Fruit fly (Drosophila melanogaster) whole organism, pupa: Measurements from ENCODE around the gene CkIIalpha-i3.

Experiments
- CG10348 ChIP-seq: fragments of 200-800 bp; sonication (Bioruptor generic); IDR thresholded peaks from 2 replicates; pipeline ENCODE4 v1.3.6; 2022; ENCODE audit warnings: missing biosample characterization, missing genetic modification characterization
- CG12605 ChIP-seq: fragments of 200-800 bp; sonication (Bioruptor generic); IDR thresholded peaks from 2 replicates; pipeline ENCODE4 v1.3.6; 2022; ENCODE audit warnings: missing biosample characterization, missing genetic modification characterization
- CG13204 ChIP-seq: fragments of 200-800 bp; sonication (Bioruptor generic); optimal IDR thresholded peaks from 2 replicates; lab custom pipeline; 2018; ENCODE audit warnings: missing biosample characterization, mild to moderate bottlenecking, missing genetic modification characterization, moderate library complexity
- CG14655 ChIP-seq: fragments of 200-800 bp; sonication (Bioruptor generic); optimal IDR thresholded peaks from 3 replicates; lab custom pipeline; 2017; ENCODE audit warnings: mild to moderate bottlenecking, missing biosample characterization, missing genetic modification reagents, missing genetic modification characterization
- CG15710 ChIP-seq: fragments of 200-800 bp; sonication (Bioruptor generic); optimal IDR thresholded peaks from 2 replicates; lab custom pipeline; 2018; ENCODE audit warnings: missing biosample characterization, mild to moderate bottlenecking, missing genetic modification characterization, moderate library complexity
- CG17806 ChIP-seq: fragments of 200-800 bp; sonication (Bioruptor generic); optimal IDR thresholded peaks from 2 replicates; lab custom pipeline; 2018; ENCODE audit warnings: missing biosample characterization, mild to moderate bottlenecking, missing genetic modification characterization, moderate library complexity
- CG32121 ChIP-seq: fragments of 200-800 bp; sonication (Bioruptor generic); IDR thresholded peaks from 2 replicates; pipeline ENCODE4 v1.3.6; 2022; ENCODE audit warnings: missing biosample characterization, missing genetic modification characterization
- CG34367 ChIP-seq: fragments of 200-800 bp; sonication (Bioruptor generic); optimal IDR thresholded peaks from 2 replicates; lab custom pipeline; 2018; ENCODE audit warnings: missing biosample characterization, mild to moderate bottlenecking, missing genetic modification characterization
- CG4496 ChIP-seq: fragments of 200-800 bp; sonication (Bioruptor generic); IDR thresholded peaks from 3 replicates; pipeline ENCODE4 v1.3.6; 2022; ENCODE audit warnings: missing biosample characterization, missing genetic modification characterization
- CG8159 ChIP-seq: fragments of 200-800 bp; sonication (Bioruptor generic); optimal IDR thresholded peaks from 3 replicates; lab custom pipeline; 2018; ENCODE audit warnings: missing biosample characterization, mild to moderate bottlenecking, missing genetic modification characterization, moderate library complexity
- CG8301 ChIP-seq: fragments of 200-800 bp; sonication (Bioruptor generic); optimal IDR thresholded peaks from 2 replicates; lab custom pipeline; 2018; ENCODE audit warnings: missing biosample characterization, mild to moderate bottlenecking, missing genetic modification characterization
- CG9948 ChIP-seq: fragments of 200-800 bp; sonication (Bioruptor generic); optimal IDR thresholded peaks from 2 replicates; lab custom pipeline; 2018; ENCODE audit warnings: missing biosample characterization, mild to moderate bottlenecking, missing genetic modification characterization, moderate library complexity
- D1 ChIP-seq: fragments of 200-800 bp; sonication (Bioruptor generic); optimal IDR thresholded peaks from 2 replicates; lab custom pipeline; 2018; ENCODE audit warnings: missing biosample characterization, mild to moderate bottlenecking, missing genetic modification characterization, moderate library complexity
- EcR ChIP-seq: fragments of 200-800 bp; sonication (Bioruptor generic); optimal IDR thresholded peaks from 3 replicates; lab custom pipeline; 2019; ENCODE audit warnings: missing biosample characterization, missing genetic modification characterization, mild to moderate bottlenecking, moderate library complexity, missing genetic modification reagents
- Ets98B ChIP-seq: fragments of 200-800 bp; sonication (Bioruptor generic); IDR thresholded peaks from 2 replicates; pipeline ENCODE4 v1.3.6; 2022; ENCODE audit warnings: missing biosample characterization, missing genetic modification characterization
- Pif1A ChIP-seq: fragments of 200-800 bp; sonication (Bioruptor generic); optimal IDR thresholded peaks from 3 replicates; lab custom pipeline; 2016; ENCODE audit warnings: missing biosample characterization, missing genetic modification characterization
- Pif1B ChIP-seq: fragments of 200-800 bp; sonication (Bioruptor generic); optimal IDR thresholded peaks from 3 replicates; lab custom pipeline; 2016; ENCODE audit warnings: missing biosample characterization, missing genetic modification characterization
- Snoo ChIP-seq: fragments of 200-800 bp; sonication (Bioruptor generic); optimal IDR thresholded peaks from 3 replicates; lab custom pipeline; 2017; ENCODE audit warnings: missing biosample characterization, mild to moderate bottlenecking, missing genetic modification characterization, inconsistent platforms
- fd96Ca ChIP-seq: fragments of 200-800 bp; sonication (Bioruptor generic); IDR thresholded peaks from 3 replicates; pipeline ENCODE4 v1.3.6; 2022; ENCODE audit warnings: missing biosample characterization, missing genetic modification characterization
- gl ChIP-seq: fragments of 200-800 bp; sonication (Bioruptor generic); optimal IDR thresholded peaks from 2 replicates; lab custom pipeline; 2018; ENCODE audit warnings: missing biosample characterization, mild to moderate bottlenecking, missing genetic modification characterization
- rn ChIP-seq: fragments of 200-800 bp; sonication (Bioruptor generic); IDR thresholded peaks from 2 replicates; pipeline ENCODE4 v1.3.6; 2022; ENCODE audit warnings: missing biosample characterization, missing genetic modification characterization

CkIIalpha-i3 gene

DNA sequence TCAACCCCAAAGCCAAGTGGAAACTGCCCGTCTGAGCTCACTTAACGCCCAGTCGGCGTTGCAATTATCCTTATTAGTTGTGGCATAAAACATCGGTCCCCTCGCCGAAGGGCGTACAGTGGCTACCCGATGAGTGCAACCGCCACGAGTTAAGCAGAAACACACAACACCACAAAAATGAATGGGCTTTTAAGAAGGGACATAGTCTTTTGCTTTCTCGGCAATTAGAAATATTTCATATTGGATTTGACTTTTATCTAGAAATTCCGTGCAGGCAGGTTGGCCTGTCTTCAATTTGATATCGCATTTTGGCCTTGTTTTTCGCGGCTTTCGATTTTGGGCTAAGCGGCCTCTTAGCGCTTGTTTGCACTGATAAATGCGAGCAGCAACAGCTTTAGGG is 46.5 kb downstream of the CkIIalpha-i3 start:
- peak; percentile 29 for TF ChIP-seq CG13204 (GFP tag; lab: Kevin White, UChicago)
- peak; percentile 55 for TF ChIP-seq CG15710
- no peak for TF ChIP-seq CG12605 (GFP tag; lab: Robert Waterston, UW)
- TF ChIP-seq CG9948 (tag; lab: Kevin White, UChicago): peak; percentile 34
- no peak for TF ChIP-seq gl (tag; lab: Kevin White, UChicago)
- no peak; the same call in 1 of the 2 replicates for TF ChIP-seq rn (GFP tag; lab: Robert Waterston, UW)
- no peak for TF ChIP-seq CG10348 (GFP tag; lab: Robert Waterston, UW)
- TF ChIP-seq CG8159 (tag; lab: Kevin White, UChicago): peak; percentile 57
- no peak for TF ChIP-seq EcR (GFP tag; lab: Kevin White, UChicago)
- TF ChIP-seq Ets98B: peak; percentile 24; the same call in 1 of the 2 replicates
- TF ChIP-seq Pif1A (GFP tag; lab: Kevin White, UChicago): peak; percentile 58
- TF ChIP-seq CG17806 (tag; lab: Kevin White, UChicago): peak; percentile 43
- TF ChIP-seq CG8301 (tag; lab: Kevin White, UChicago): no peak
- peak; percentile 48 for TF ChIP-seq Pif1B (GFP tag; lab: Kevin White, UChicago)
- peak; percentile 45 for TF ChIP-seq CG14655 (GFP tag; lab: Kevin White, UChicago)
- TF ChIP-seq CG32121 (GFP tag; lab: Robert Waterston, UW): no peak
- peak; percentile 49 for TF ChIP-seq CG34367 (tag; lab: Kevin White, UChicago)
- TF ChIP-seq D1 (tag; lab: Kevin White, UChicago): no peak
- peak; percentile 59; the same call in 2 of the 3 replicates for TF ChIP-seq fd96Ca (GFP tag; lab: Robert Waterston, UW)
- TF ChIP-seq Snoo (tag; lab: Kevin White, UChicago): peak; percentile 73
- TF ChIP-seq CG4496 (GFP tag; lab: Robert Waterston, UW): peak; percentile 72; the same call in 2 of the 3 replicates

DNA sequence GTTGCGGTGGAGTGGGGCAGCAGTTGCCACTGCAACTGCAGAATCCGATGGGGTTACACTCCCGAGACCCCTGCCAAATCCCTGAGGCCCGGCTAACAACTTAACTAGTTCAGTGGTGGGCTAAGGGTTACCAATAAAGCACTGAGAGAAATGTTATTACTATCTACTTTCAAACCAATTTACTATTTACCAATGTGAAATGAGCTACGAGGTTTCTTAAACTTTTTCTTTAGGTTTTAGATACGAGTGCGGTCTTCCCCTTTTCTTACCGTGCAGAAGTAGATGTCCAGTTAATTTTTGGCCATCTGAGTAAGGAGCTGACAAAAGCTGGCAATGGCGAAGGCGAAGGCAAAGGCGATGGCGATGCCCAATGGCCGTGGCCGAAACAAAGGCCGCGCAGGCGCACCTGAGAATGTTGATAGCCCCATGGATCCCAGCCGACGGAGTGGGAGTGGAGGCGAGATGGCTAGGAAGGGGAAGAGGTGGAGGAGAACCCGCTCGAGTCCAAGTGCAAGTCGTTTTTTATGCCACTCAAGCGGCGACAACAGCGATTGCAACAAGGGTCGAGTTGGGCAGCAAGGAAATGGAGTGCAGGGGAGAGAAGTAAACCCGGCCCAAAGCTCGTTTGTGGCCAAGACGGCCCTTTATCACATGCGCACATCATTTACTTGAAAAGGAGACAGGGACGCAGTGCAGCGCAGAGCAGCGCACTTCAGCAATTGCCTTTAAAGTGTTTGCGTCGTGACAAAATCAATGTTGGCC is 49.9 kb downstream of the CkIIalpha-i3 start:
- TF ChIP-seq CG17806 (tag; lab: Kevin White, UChicago): peak; percentile 74
- TF ChIP-seq CG15710: peak; percentile 72
- peak; percentile 65 for TF ChIP-seq CG14655 (GFP tag; lab: Kevin White, UChicago)
- peak; percentile 4 for TF ChIP-seq D1 (tag; lab: Kevin White, UChicago)
- 0 out of 2 replicates have a peak, but pooled peaks have one; percentile 6 for TF ChIP-seq rn (GFP tag; lab: Robert Waterston, UW)
- peak; percentile 15 for TF ChIP-seq Snoo (tag; lab: Kevin White, UChicago)
- peak; percentile 66 for TF ChIP-seq CG34367 (tag; lab: Kevin White, UChicago)
- TF ChIP-seq CG10348 (GFP tag; lab: Robert Waterston, UW): no peak
- peak; percentile 70 for TF ChIP-seq CG8159 (tag; lab: Kevin White, UChicago)
- peak; percentile 58 for TF ChIP-seq CG9948 (tag; lab: Kevin White, UChicago)
- no peak for TF ChIP-seq CG12605 (GFP tag; lab: Robert Waterston, UW)
- peak; percentile 53; the same call in 2 of the 3 replicates for TF ChIP-seq CG4496 (GFP tag; lab: Robert Waterston, UW)
- TF ChIP-seq Pif1B (GFP tag; lab: Kevin White, UChicago): peak; percentile 62
- TF ChIP-seq gl (tag; lab: Kevin White, UChicago): peak; percentile 44
- TF ChIP-seq Pif1A (GFP tag; lab: Kevin White, UChicago): peak; percentile 53
- TF ChIP-seq EcR (GFP tag; lab: Kevin White, UChicago): peak; percentile 44
- no peak for TF ChIP-seq Ets98B
- TF ChIP-seq CG8301 (tag; lab: Kevin White, UChicago): peak; percentile 37
- peak; percentile 73 for TF ChIP-seq CG13204 (GFP tag; lab: Kevin White, UChicago)
- TF ChIP-seq fd96Ca (GFP tag; lab: Robert Waterston, UW): no peak
- TF ChIP-seq CG32121 (GFP tag; lab: Robert Waterston, UW): no peak
- TF ChIP-seq, all 21 proteins: peak for 16
